Worm (Caenorhabditis elegans) whole organism, L1 larva: ENCODE measurements around the gene F26F4.12.

Experiments used
- C04F5.9 ChIP-seq: sonication (generic microtip); optimal IDR thresholded peaks from 2 replicates; lab custom pipeline; 2016; ENCODE audit warnings: missing genetic modification characterization, missing compliant biosample characterization
- C16A3.4 ChIP-seq: fragments of 150-350 bp; optimal IDR thresholded peaks from 2 replicates; lab custom pipeline; 2014; ENCODE audit warnings: missing biosample characterization, missing genetic modification characterization
- C34B4.2 ChIP-seq: sonication (generic microtip); optimal IDR thresholded peaks from 2 replicates; lab custom pipeline; 2017; ENCODE audit warnings: mild to moderate bottlenecking, missing genetic modification characterization, missing compliant biosample characterization
- alr-1 ChIP-seq: fragments of 200-800 bp; sonication (Bioruptor generic); optimal IDR thresholded peaks from 2 replicates; lab custom pipeline; 2018; ENCODE audit warnings: borderline replicate concordance, mild to moderate bottlenecking, missing genetic modification characterization, missing compliant biosample characterization
- blmp-1 ChIP-seq: fragments of 150-350 bp; optimal IDR thresholded peaks from 2 replicates; lab custom pipeline; 2014; ENCODE audit warnings: missing biosample characterization, missing genetic modification characterization
- ceh-63 ChIP-seq: fragments of 200-800 bp; sonication (Bioruptor generic); optimal IDR thresholded peaks from 2 replicates; lab custom pipeline; 2018; ENCODE audit warnings: mild to moderate bottlenecking, missing genetic modification characterization, missing compliant biosample characterization
- ceh-82 ChIP-seq, 3 experiments: fragments of 150-350 bp in 1 of 3; sonication (generic microtip) in 2 of 3; optimal IDR thresholded peaks; 2 replicates each; lab custom pipeline; 2014 to 2017; ENCODE audit warnings: missing biosample characterization in 3 of 3, missing genetic modification characterization in 3 of 3
- ceh-88 ChIP-seq: fragments of 200-800 bp; sonication (Bioruptor generic); IDR thresholded peaks from 2 replicates; pipeline ENCODE4 v1.3.6; 2022; ENCODE audit warnings: missing genetic modification characterization, missing compliant biosample characterization
- ces-1 ChIP-seq: fragments of 150-350 bp; optimal IDR thresholded peaks from 2 replicates; lab custom pipeline; 2014; ENCODE audit warnings: missing biosample characterization, missing genetic modification reagents, missing genetic modification characterization
- dsc-1 ChIP-seq: sonication (generic microtip); optimal IDR thresholded peaks from 2 replicates; lab custom pipeline; 2016; ENCODE audit warnings: mild to moderate bottlenecking, missing genetic modification characterization, missing compliant biosample characterization
- efl-1 ChIP-seq, 4 experiments: fragments of 150-350 bp; optimal IDR thresholded peaks in 3 of 4; peaks in 1 of 4; 1 replicate in 1 of 4; 2 replicates in 3 of 4; lab custom pipeline; 2014; ENCODE audit warnings: missing biosample characterization in 2 of 4, missing genetic modification characterization in 2 of 4, missing genetic modification reagents in 2 of 4
- elt-2 ChIP-seq: sonication (generic microtip); optimal IDR thresholded peaks from 2 replicates; lab custom pipeline; 2016; ENCODE audit warnings: missing genetic modification characterization, mild to moderate bottlenecking, inconsistent platforms, missing compliant biosample characterization, missing genetic modification reagents
- elt-3 ChIP-seq, 6 experiments: fragments of 150-350 bp in 1 of 6; sonication (generic microtip); optimal IDR thresholded peaks; 2 replicates each; lab custom pipeline; 2017 to 2018; ENCODE audit warnings: missing biosample characterization in 6 of 6, missing genetic modification characterization in 6 of 6, inconsistent platforms in 1 of 6
- ets-5 ChIP-seq: fragments of 200-800 bp; sonication (Bioruptor generic); IDR thresholded peaks from 2 replicates; pipeline ENCODE4 v1.3.6; 2022; ENCODE audit warnings: missing genetic modification characterization, missing compliant biosample characterization
- fkh-10 ChIP-seq: sonication (generic microtip); optimal IDR thresholded peaks from 2 replicates; lab custom pipeline; 2017; ENCODE audit warnings: missing biosample characterization, missing genetic modification reagents, missing genetic modification characterization
- fkh-8 ChIP-seq: sonication (generic microtip); optimal IDR thresholded peaks from 2 replicates; lab custom pipeline; 2016; ENCODE audit warnings: mild to moderate bottlenecking, missing genetic modification characterization, missing compliant biosample characterization
- hlh-17 ChIP-seq: fragments of 200-800 bp; sonication (Bioruptor generic); optimal IDR thresholded peaks from 2 replicates; lab custom pipeline; 2018; ENCODE audit warnings: missing genetic modification characterization, mild to moderate bottlenecking, missing compliant biosample characterization, moderate library complexity, borderline replicate concordance
- hlh-4 ChIP-seq: sonication (generic microtip); optimal IDR thresholded peaks from 2 replicates; lab custom pipeline; 2016; ENCODE audit warnings: mild to moderate bottlenecking, missing genetic modification characterization, missing compliant biosample characterization
- irx-1 ChIP-seq: sonication (generic microtip); optimal IDR thresholded peaks from 2 replicates; lab custom pipeline; 2016; ENCODE audit warnings: missing genetic modification characterization, missing compliant biosample characterization
- isw-1 ChIP-seq: fragments of 200-800 bp; sonication (Bioruptor generic); IDR thresholded peaks from 2 replicates; pipeline ENCODE4 v1.3.6; 2022; ENCODE audit warnings: missing genetic modification characterization, missing compliant biosample characterization
- lin-13 ChIP-seq: fragments of 150-350 bp; optimal IDR thresholded peaks from 2 replicates; lab custom pipeline; 2014; ENCODE audit warnings: missing biosample characterization, missing genetic modification reagents, missing genetic modification characterization
- lin-14 ChIP-seq: fragments of 200-800 bp; sonication (Bioruptor generic); optimal IDR thresholded peaks from 2 replicates; lab custom pipeline; 2018; ENCODE audit warnings: mild to moderate bottlenecking, missing genetic modification characterization, moderate library complexity, missing compliant biosample characterization
- lin-15B ChIP-seq: fragments of 150-350 bp; sonication (generic microtip); optimal IDR thresholded peaks from 3 replicates; lab custom pipeline; 2014; ENCODE audit warnings: missing biosample characterization, missing genetic modification characterization
- lin-39 ChIP-seq: fragments of 150-350 bp; optimal IDR thresholded peaks from 2 replicates; lab custom pipeline; 2014; ENCODE audit warnings: missing biosample characterization, missing genetic modification reagents, missing genetic modification characterization
- lir-3 ChIP-seq: sonication (generic microtip); optimal IDR thresholded peaks from 2 replicates; lab custom pipeline; 2016; ENCODE audit warnings: mild to moderate bottlenecking, missing genetic modification characterization, moderate library complexity, missing compliant biosample characterization; ENCODE audit not compliant: poor library complexity
- mdl-1 ChIP-seq, 2 experiments: fragments of 150-350 bp; optimal IDR thresholded peaks; 2 replicates each; lab custom pipeline; 2014 to 2017; ENCODE audit warnings: missing biosample characterization in 2 of 2, missing genetic modification characterization in 2 of 2, inconsistent platforms in 1 of 2
- mep-1 ChIP-seq: fragments of 150-350 bp; optimal IDR thresholded peaks from 2 replicates; lab custom pipeline; 2014; ENCODE audit warnings: missing biosample characterization, missing genetic modification characterization
- nhr-11 ChIP-seq: fragments of 150-350 bp; optimal IDR thresholded peaks from 2 replicates; lab custom pipeline; 2014; ENCODE audit warnings: missing biosample characterization, missing genetic modification characterization
- nhr-19 ChIP-seq: fragments of 200-800 bp; sonication (Bioruptor generic); conservative IDR thresholded peaks from 2 replicates; pipeline ENCODE4 v1.3.6; 2022; ENCODE audit warnings: missing genetic modification characterization, missing compliant biosample characterization
- nhr-28 ChIP-seq: fragments of 150-350 bp; optimal IDR thresholded peaks from 2 replicates; lab custom pipeline; 2014; ENCODE audit warnings: missing biosample characterization, missing genetic modification characterization
- nhr-47 ChIP-seq: sonication (generic microtip); optimal IDR thresholded peaks from 2 replicates; lab custom pipeline; 2016; ENCODE audit warnings: mild to moderate bottlenecking, missing genetic modification characterization, moderate library complexity, missing compliant biosample characterization
- nhr-71 ChIP-seq: sonication (generic microtip); optimal IDR thresholded peaks from 2 replicates; lab custom pipeline; 2016; ENCODE audit warnings: mild to moderate bottlenecking, missing genetic modification characterization, moderate library complexity, missing compliant biosample characterization
- pqm-1 ChIP-seq: sonication (generic microtip); optimal IDR thresholded peaks from 3 replicates; lab custom pipeline; 2017; ENCODE audit warnings: missing biosample characterization, missing genetic modification characterization
- rnt-1 ChIP-seq: sonication (generic microtip); optimal IDR thresholded peaks from 2 replicates; lab custom pipeline; 2016; ENCODE audit warnings: mild to moderate bottlenecking, missing genetic modification characterization, moderate library complexity, missing compliant biosample characterization
- skn-1 ChIP-seq: fragments of 150-350 bp; optimal IDR thresholded peaks from 2 replicates; lab custom pipeline; 2014; ENCODE audit warnings: missing biosample characterization, missing genetic modification characterization
- snpc-4 ChIP-seq: fragments of 150-350 bp; optimal IDR thresholded peaks from 2 replicates; lab custom pipeline; 2014; ENCODE audit warnings: missing biosample characterization, missing genetic modification characterization
- sup-37 ChIP-seq: fragments of 200-800 bp; sonication (Bioruptor generic); optimal IDR thresholded peaks from 2 replicates; lab custom pipeline; 2018; ENCODE audit warnings: mild to moderate bottlenecking, missing genetic modification characterization, missing compliant biosample characterization
- swsn-7 ChIP-seq: sonication (generic microtip); optimal IDR thresholded peaks from 2 replicates; lab custom pipeline; 2016; ENCODE audit warnings: missing genetic modification characterization, missing compliant biosample characterization
- tbx-2 ChIP-seq: sonication (generic microtip); optimal IDR thresholded peaks from 2 replicates; lab custom pipeline; 2016; ENCODE audit warnings: missing genetic modification characterization, missing compliant biosample characterization
- tlp-1 ChIP-seq: fragments of 150-350 bp; optimal IDR thresholded peaks from 2 replicates; lab custom pipeline; 2014; ENCODE audit warnings: missing biosample characterization, missing genetic modification characterization
- unc-130 ChIP-seq: fragments of 150-350 bp; optimal IDR thresholded peaks from 2 replicates; lab custom pipeline; 2017; ENCODE audit warnings: missing biosample characterization, missing genetic modification characterization, inconsistent platforms
- unc-30 ChIP-seq: sonication (generic microtip); optimal IDR thresholded peaks from 2 replicates; lab custom pipeline; 2017; ENCODE audit warnings: missing biosample characterization, missing genetic modification characterization
- unc-62 ChIP-seq: fragments of 150-350 bp; optimal IDR thresholded peaks from 2 replicates; lab custom pipeline; 2014; ENCODE audit warnings: missing biosample characterization, missing genetic modification reagents, missing genetic modification characterization
- unc-98 ChIP-seq: fragments of 200-800 bp; sonication (Bioruptor generic); IDR thresholded peaks from 2 replicates; pipeline ENCODE4 v1.3.6; 2022; ENCODE audit warnings: missing genetic modification characterization, missing compliant biosample characterization
- vab-15 ChIP-seq: sonication (generic microtip); optimal IDR thresholded peaks from 2 replicates; lab custom pipeline; 2017; ENCODE audit warnings: missing genotype, mild to moderate bottlenecking, missing genetic modification characterization, missing compliant biosample characterization
- zip-4 ChIP-seq: fragments of 200-800 bp; sonication (Bioruptor generic); optimal IDR thresholded peaks from 2 replicates; lab custom pipeline; 2018; ENCODE audit warnings: mild to moderate bottlenecking, missing genetic modification characterization, moderate library complexity, missing compliant biosample characterization

Gene F26F4.12

ce11 chrIII:4903784-4904183 is 6.1 kb downstream of the F26F4.12 start, which contains the start of gene kbp-2:
Gene kbp-2, minus strand, starts transcription at chrIII:4903884.
- TF ChIP-seq fkh-8 (tag; lab: Kevin White, UChicago) = no peak
- TF ChIP-seq tlp-1 (tag; lab: Kevin White, UChicago) = no peak
- TF ChIP-seq vab-15 (tag; lab: Kevin White, UChicago) = no peak
- TF ChIP-seq mdl-1 (tag; optimal IDR thresholded peaks at IDR 0.05; lab: Kevin White, UChicago) = no peak

- TF ChIP-seq hlh-4 (tag; lab: Kevin White, UChicago) (no peak), efl-1 (optimal IDR thresholded peaks at IDR 0.05; lab: Kevin White, UChicago) (no peak), efl-1 (GFP tag; optimal IDR thresholded peaks at IDR 0.05 in 1 of 2; lab: Kevin White, UChicago) (peak in 1 of 2 experiments; percentile 20), unc-130 (tag; lab: Kevin White, UChicago) (no peak)
These were observed 9.6 kb downstream of the F26F4.12 start, which contains the start of gene tag-340 for ce11 chrIII:4900260-4900659. Gene tag-340, plus strand, starts transcription at chrIII:4900508.

ce11 chrIII:4899728-4900127 is 10.1 kb downstream of the F26F4.12 start:
- TF ChIP-seq mep-1 (tag; lab: Kevin White, UChicago) (peak; percentile 96), nhr-11 (peak; percentile 94), nhr-47 (tag; lab: Kevin White, UChicago) (peak; percentile 100), unc-98 (peak; percentile 80), zip-4 (GFP tag; lab: Kevin White, UChicago) (peak; percentile 96), irx-1 (tag; lab: Kevin White, UChicago) (peak; percentile 98), tlp-1 (tag; lab: Kevin White, UChicago) (no peak), elt-3 (tag; optimal IDR thresholded peaks at IDR 0.05; lab: Kevin White, UChicago) (peak in 5 of 6 experiments; percentile 68 to 98 (median 97)), blmp-1 (tag; lab: Kevin White, UChicago) (peak; percentile 100), nhr-71 (tag; lab: Kevin White, UChicago) (peak; percentile 100), C34B4.2 (tag; lab: Kevin White, UChicago) (peak; percentile 91), C16A3.4 (tag; lab: Kevin White, UChicago) (peak; percentile 99), hlh-17 (GFP tag; lab: Kevin White, UChicago) (no peak), unc-62 (no peak), hlh-4 (tag; lab: Kevin White, UChicago) (peak; percentile 83), ces-1 (peak; percentile 69), ceh-88 (peak; percentile 99), efl-1 (optimal IDR thresholded peaks at IDR 0.05; lab: Kevin White, UChicago) (peak; percentile 96 to 97), efl-1 (GFP tag; optimal IDR thresholded peaks at IDR 0.05 in 1 of 2; lab: Kevin White, UChicago) (peak; percentile 85 to 99), fkh-10 (GFP tag; lab: Kevin White, UChicago) (peak; percentile 99), unc-30 (tag; lab: Kevin White, UChicago) (no peak), skn-1 (tag; lab: Kevin White, UChicago) (peak; percentile 95), lin-14 (GFP tag; lab: Kevin White, UChicago) (peak; percentile 100), nhr-19 (GFP tag; lab: Robert Waterston, UW) (peak; percentile 100), swsn-7 (tag; lab: Kevin White, UChicago) (peak; percentile 100), snpc-4 (peak; percentile 84), ets-5 (GFP tag; lab: Robert Waterston, UW) (no peak), lin-13 (GFP tag; lab: Kevin White, UChicago) (peak; percentile 100), nhr-28 (tag; lab: Kevin White, UChicago) (no peak), lir-3 (tag; lab: Kevin White, UChicago) (peak; percentile 98), rnt-1 (tag; lab: Kevin White, UChicago) (peak; percentile 98), fkh-8 (tag; lab: Kevin White, UChicago) (peak; percentile 100), elt-2 (tag; lab: Kevin White, UChicago) (peak; percentile 99), lin-15B (tag; lab: Kevin White, UChicago) (peak; percentile 94), alr-1 (tag; lab: Kevin White, UChicago) (no peak), ceh-82 (tag; optimal IDR thresholded peaks at IDR 0.05; lab: Kevin White, UChicago) (peak; percentile 95 to 98 (median 97)), pqm-1 (tag; lab: Kevin White, UChicago) (peak; percentile 95), mdl-1 (tag; optimal IDR thresholded peaks at IDR 0.05; lab: Kevin White, UChicago) (peak; percentile 45 to 99), tbx-2 (peak; percentile 100), isw-1 (GFP tag; lab: Robert Waterston, UW) (peak; percentile 98), sup-37 (GFP tag; lab: Kevin White, UChicago) (peak; percentile 100), lin-39 (tag; lab: Kevin White, UChicago) (peak; percentile 93), ceh-63 (GFP tag; lab: Kevin White, UChicago) (peak; percentile 92), C04F5.9 (tag; lab: Kevin White, UChicago) (peak; percentile 97), vab-15 (tag; lab: Kevin White, UChicago) (peak; percentile 98), dsc-1 (tag; lab: Kevin White, UChicago) (peak; percentile 100)
